Worm (Caenorhabditis elegans): Measurements from ENCODE around the gene dur-1.
A peak's percentile ranks its signal among the peaks of the same experiment; 100 is the strongest.

dur-1 gene

ce11 chrIV:9916224-9916623, 11.8 kb downstream of the dur-1 start, which contains the start of gene bed-3:
Gene bed-3 (plus strand): TSS chrIV:9916524.
- no peak for TF ChIP-seq ceh-90 (tag; optimal IDR thresholded peaks at IDR 0.05)
- no peak for TF ChIP-seq efl-3 (GFP tag; optimal IDR thresholded peaks at IDR 0.05)
- no peak for TF ChIP-seq vab-15 (tag; optimal IDR thresholded peaks at IDR 0.05)
- no peak for TF ChIP-seq nhr-237 (tag; optimal IDR thresholded peaks at IDR 0.05)
- TF ChIP-seq elt-3 (tag; optimal IDR thresholded peaks at IDR 0.05): no peak
- no peak for TF ChIP-seq lin-14 (GFP tag; optimal IDR thresholded peaks at IDR 0.05)
- no peak for TF ChIP-seq lir-3 (tag; optimal IDR thresholded peaks at IDR 0.05; ENCODE audit: poor library complexity)
- no peak for TF ChIP-seq zag-1 (tag; optimal IDR thresholded peaks at IDR 0.05)

- TF ChIP-seq efl-1 (optimal IDR thresholded peaks at IDR 0.05) (no peak), efl-1 (GFP tag; optimal IDR thresholded peaks at IDR 0.05 in 1 of 2) (peak in 1 of 2 experiments; percentile 6), nhr-12 (tag; optimal IDR thresholded peaks at IDR 0.05) (no peak)
Observed at ce11 chrIV:9915128-9915527, 12.9 kb downstream of the dur-1 start.

ce11 chrIV:9913064-9913463, 15.0 kb downstream of the dur-1 start:
- TF ChIP-seq blmp-1 (tag; optimal IDR thresholded peaks at IDR 0.05) (peak; percentile 34), sup-37 (GFP tag; optimal IDR thresholded peaks at IDR 0.05) (no peak)

- TF ChIP-seq swsn-7 (tag; optimal IDR thresholded peaks at IDR 0.05): no peak
- TF ChIP-seq dsc-1 (tag; optimal IDR thresholded peaks at IDR 0.05): no peak
- TF ChIP-seq unc-30 (tag; optimal IDR thresholded peaks at IDR 0.05): no peak
- no peak for TF ChIP-seq dpl-1 (GFP tag; optimal IDR thresholded peaks at IDR 0.05)
- no peak for TF ChIP-seq ceh-88 (GFP tag; IDR thresholded peaks at IDR 0.05)
Observed at ce11 chrIV:9903608-9904007, 24.4 kb downstream of the dur-1 start, which contains the start of gene best-13. Gene best-13 (plus strand): TSS chrIV:9903908.

- TF ChIP-seq mep-1 (tag; optimal IDR thresholded peaks at IDR 0.05) (peak; percentile 19), nhr-84 (tag; optimal IDR thresholded peaks at IDR 0.05) (no peak), ceh-82 (tag; optimal IDR thresholded peaks at IDR 0.05) (peak in 1 of 3 experiments; percentile 7), lin-14 (GFP tag; optimal IDR thresholded peaks at IDR 0.05) (peak; percentile 62), mef-2 (tag; optimal IDR thresholded peaks at IDR 0.05) (no peak), xbp-1 (tag; optimal IDR thresholded peaks at IDR 0.05) (no peak), zip-4 (GFP tag; optimal IDR thresholded peaks at IDR 0.05) (no peak), unc-30 (tag; optimal IDR thresholded peaks at IDR 0.05) (no peak), egl-13 (tag; optimal IDR thresholded peaks at IDR 0.05) (no peak), pax-3 (tag; optimal IDR thresholded peaks at IDR 0.05) (no peak), dpl-1 (GFP tag; optimal IDR thresholded peaks at IDR 0.05) (peak; percentile 13 to 42 (median 31)), fkh-10 (GFP tag; optimal IDR thresholded peaks at IDR 0.05) (peak; percentile 14), snpc-4 (tag; optimal IDR thresholded peaks at IDR 0.05) (no peak), pag-3 (tag; optimal IDR thresholded peaks at IDR 0.05; ENCODE audit: borderline replicate concordance, insufficient read depth) (no peak), F16B12.6 (tag; optimal IDR thresholded peaks at IDR 0.05) (no peak), nhr-12 (tag; optimal IDR thresholded peaks at IDR 0.05) (no peak), lin-35 (GFP tag; optimal IDR thresholded peaks at IDR 0.05) (peak; percentile 10 to 66), unc-62 (GFP tag; optimal IDR thresholded peaks at IDR 0.05) (no peak), elt-2 (tag; optimal IDR thresholded peaks at IDR 0.05) (no peak), ets-5 (GFP tag; IDR thresholded peaks at IDR 0.05) (no peak), hpl-2 (GFP tag; optimal IDR thresholded peaks at IDR 0.05) (no peak), nhr-76 (tag; optimal IDR thresholded peaks at IDR 0.05) (no peak), pqm-1 (tag; optimal IDR thresholded peaks at IDR 0.05) (no peak), rnt-1 (tag; optimal IDR thresholded peaks at IDR 0.05) (no peak), nhr-90 (tag; optimal IDR thresholded peaks at IDR 0.05; ENCODE audit: poor library complexity) (no peak), ces-1 (GFP tag; optimal IDR thresholded peaks at IDR 0.05) (no peak), aha-1 (tag; optimal IDR thresholded peaks at IDR 0.05) (no peak), Y116A8C.19 (tag; optimal IDR thresholded peaks at IDR 0.05; ENCODE audit: borderline replicate concordance) (no peak), vab-15 (tag; optimal IDR thresholded peaks at IDR 0.05) (no peak), tlp-1 (tag; optimal IDR thresholded peaks at IDR 0.05) (no peak), ceh-88 (GFP tag; IDR thresholded peaks at IDR 0.05) (no peak), fos-1 (tag; optimal IDR thresholded peaks at IDR 0.05) (no peak), ceh-90 (tag; optimal IDR thresholded peaks at IDR 0.05) (no peak), efl-1 (optimal IDR thresholded peaks at IDR 0.05) (peak; percentile 34 to 45), efl-1 (GFP tag; optimal IDR thresholded peaks at IDR 0.05 in 1 of 2) (peak; percentile 37 to 93)
Observed at ce11 chrIV:9899227-9899626, 28.8 kb downstream of the dur-1 start.

Measured in whole organism, L1 larva.